Fruit fly (Drosophila melanogaster) whole organism, wandering third instar larva: Measurements from ENCODE around the gene CG5646.

Experiments used
- CG32264 ChIP-seq: fragments of 200-800 bp; sonication (Bioruptor generic); optimal IDR thresholded peaks from 2 replicates; lab custom pipeline; 2016; ENCODE audit warnings: missing biosample characterization, missing genetic modification characterization
- CG9705 ChIP-seq: fragments of 200-800 bp; sonication (Bioruptor generic); optimal IDR thresholded peaks from 2 replicates; lab custom pipeline; 2018; ENCODE audit warnings: missing biosample characterization, mild to moderate bottlenecking, missing genetic modification characterization
- CrebA ChIP-seq: fragments of 200-800 bp; sonication (Bioruptor generic); optimal IDR thresholded peaks from 2 replicates; lab custom pipeline; 2016; ENCODE audit warnings: missing biosample characterization, mild to moderate bottlenecking, missing genetic modification characterization, borderline replicate concordance
- Dfd ChIP-seq: fragments of >200 bp; optimal IDR thresholded peaks from 2 replicates; lab custom pipeline; 2017; ENCODE audit warnings: missing biosample characterization, missing genetic modification characterization
- Dif ChIP-seq: fragments of 200-275, 200-300 bp; sonication (Bioruptor generic); optimal IDR thresholded peaks from 2 replicates; lab custom pipeline; 2018; ENCODE audit warnings: missing biosample characterization, missing genetic modification characterization; ENCODE audit not compliant: partially characterized antibody
- GATAd ChIP-seq: sonication (Bioruptor generic); optimal IDR thresholded peaks from 2 replicates; lab custom pipeline; 2016; ENCODE audit warnings: missing biosample characterization, missing genetic modification characterization
- HLH106 ChIP-seq: fragments of 200-800 bp; optimal IDR thresholded peaks from 3 replicates; lab custom pipeline; 2019; ENCODE audit warnings: missing biosample characterization, mild to moderate bottlenecking, missing genetic modification characterization, moderate library complexity
- Hnf4 ChIP-seq: fragments of 200-800 bp; sonication (Bioruptor generic); optimal IDR thresholded peaks from 2 replicates; lab custom pipeline; 2016; ENCODE audit warnings: missing biosample characterization, mild to moderate bottlenecking, missing genetic modification characterization
- Hr78 ChIP-seq: fragments of >200 bp; optimal IDR thresholded peaks from 2 replicates; lab custom pipeline; 2017; ENCODE audit warnings: missing biosample characterization, missing genetic modification characterization
- Hr83 ChIP-seq: fragments of 200-300 bp; sonication (Bioruptor generic); optimal IDR thresholded peaks from 2 replicates; lab custom pipeline; 2016; ENCODE audit warnings: missing biosample characterization, mild to moderate bottlenecking, missing genetic modification characterization, moderate library complexity; ENCODE audit not compliant: poor library complexity, severe bottlenecking
- Jra ChIP-seq: sonication (Bioruptor generic); optimal IDR thresholded peaks from 2 replicates; lab custom pipeline; 2016; ENCODE audit warnings: missing biosample characterization, missing genetic modification characterization
- Mio ChIP-seq: sonication (Bioruptor generic); optimal IDR thresholded peaks from 2 replicates; lab custom pipeline; 2016; ENCODE audit warnings: missing biosample characterization, missing genetic modification characterization
- Myc ChIP-seq: fragments of >200 bp; optimal IDR thresholded peaks from 2 replicates; lab custom pipeline; 2017
- OdsH ChIP-seq: fragments of 200-800 bp; sonication (Bioruptor generic); optimal IDR thresholded peaks from 2 replicates; lab custom pipeline; 2016; ENCODE audit warnings: missing biosample characterization, mild to moderate bottlenecking, missing genetic modification characterization
- Sp1 ChIP-seq: fragments of 200-800 bp; sonication (Bioruptor generic); optimal IDR thresholded peaks from 3 replicates; lab custom pipeline; 2019; ENCODE audit warnings: missing biosample characterization, mild to moderate bottlenecking, missing genetic modification characterization, moderate library complexity
- Vsx2 ChIP-seq: fragments of 200-300, 225-300 bp; sonication (Bioruptor generic); optimal IDR thresholded peaks from 2 replicates; lab custom pipeline; 2018; ENCODE audit warnings: missing biosample characterization, missing genetic modification characterization; ENCODE audit not compliant: partially characterized antibody
- br ChIP-seq: fragments of 200-800 bp; sonication (Bioruptor generic); optimal IDR thresholded peaks from 2 replicates; lab custom pipeline; 2016; ENCODE audit warnings: missing biosample characterization, missing genetic modification characterization
- brk ChIP-seq: fragments of 200-800 bp; sonication (Bioruptor generic); optimal IDR thresholded peaks from 2 replicates; lab custom pipeline; 2016; ENCODE audit warnings: missing biosample characterization, mild to moderate bottlenecking, missing genetic modification characterization
- dl ChIP-seq, 2 experiments: fragments of 175-275, 200-275 bp in 1 of 2; fragments of 200-275 bp in 1 of 2; sonication (Bioruptor generic); optimal IDR thresholded peaks; lab custom pipeline; 2018; ENCODE audit warnings: mild to moderate bottlenecking in 2 of 2, missing biosample characterization in 2 of 2, missing genetic modification characterization in 2 of 2, moderate library complexity in 2 of 2; ENCODE audit not compliant: partially characterized antibody in 2 of 2, insufficient read depth in 1 of 2
- dmrt93B ChIP-seq: fragments of 200-800 bp; sonication (Bioruptor generic); optimal IDR thresholded peaks from 2 replicates; lab custom pipeline; 2018; ENCODE audit warnings: missing biosample characterization, mild to moderate bottlenecking, missing genetic modification characterization
- dsf ChIP-seq: sonication (Bioruptor generic); optimal IDR thresholded peaks from 2 replicates; lab custom pipeline; 2016; ENCODE audit warnings: missing biosample characterization, missing genetic modification characterization, borderline replicate concordance
- ey ChIP-seq: fragments of 200-800 bp; sonication (Bioruptor generic); optimal IDR thresholded peaks from 2 replicates; lab custom pipeline; 2016; ENCODE audit warnings: missing biosample characterization, missing genetic modification characterization
- foxo ChIP-seq, 2 experiments: fragments of 200-800 bp; sonication (Bioruptor generic); optimal IDR thresholded peaks; 2 replicates in 1 of 2; 3 replicates in 1 of 2; lab custom pipeline; 2016 to 2017; ENCODE audit warnings: missing biosample characterization in 2 of 2, missing genetic modification characterization in 2 of 2
- h ChIP-seq: fragments of 200-800 bp; sonication (Bioruptor generic); optimal IDR thresholded peaks from 3 replicates; lab custom pipeline; 2016; ENCODE audit warnings: missing biosample characterization, mild to moderate bottlenecking, missing genetic modification characterization
- jim ChIP-seq: fragments of 175-275, 200-325 bp; sonication (Bioruptor generic); optimal IDR thresholded peaks from 2 replicates; lab custom pipeline; 2016; ENCODE audit warnings: missing biosample characterization, mild to moderate bottlenecking, missing genetic modification characterization
- lola ChIP-seq: fragments of >200 bp; optimal IDR thresholded peaks from 2 replicates; lab custom pipeline; 2017; ENCODE audit warnings: missing biosample characterization, missing genetic modification characterization
- pan ChIP-seq: fragments of >200 bp; optimal IDR thresholded peaks from 2 replicates; lab custom pipeline; 2017
- psq ChIP-seq: fragments of 200-800 bp; sonication (Bioruptor generic); optimal IDR thresholded peaks from 3 replicates; lab custom pipeline; 2017; ENCODE audit warnings: missing biosample characterization, mild to moderate bottlenecking, missing genetic modification characterization, moderate library complexity
- rgr ChIP-seq: fragments of 200-800 bp; sonication (Bioruptor generic); optimal IDR thresholded peaks from 3 replicates; lab custom pipeline; 2016; ENCODE audit warnings: missing biosample characterization, mild to moderate bottlenecking, missing genetic modification characterization
- sv ChIP-seq: fragments of 200-800 bp; sonication (Bioruptor generic); optimal IDR thresholded peaks from 3 replicates; lab custom pipeline; 2016; ENCODE audit warnings: missing biosample characterization, missing genetic modification characterization
- woc ChIP-seq: sonication (Bioruptor generic); optimal IDR thresholded peaks from 2 replicates; lab custom pipeline; 2016; ENCODE audit warnings: missing biosample characterization, mild to moderate bottlenecking, missing genetic modification characterization

The CG5646 gene

DNA sequence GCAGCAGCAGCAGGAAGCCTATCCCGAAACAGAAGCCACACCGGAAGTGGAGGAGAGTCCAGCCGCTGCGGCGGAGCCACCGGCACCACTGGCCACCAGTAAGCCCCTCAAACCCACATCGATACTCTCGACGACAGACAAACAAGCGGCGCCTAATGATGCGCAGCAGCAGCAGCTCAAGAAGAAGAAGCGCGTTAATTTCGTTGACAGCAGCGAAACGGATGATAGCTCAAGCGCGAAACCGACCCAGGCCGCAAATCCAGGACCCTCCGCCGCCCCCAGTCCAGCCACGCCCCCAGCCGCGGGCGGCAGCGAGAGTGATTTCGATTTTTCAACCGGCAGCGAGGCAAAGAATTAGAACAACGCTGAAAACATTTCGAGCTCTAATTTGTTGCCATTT lies 27.9 kb downstream of the CG5646 start:
- TF ChIP-seq dl (GFP tag; optimal IDR thresholded peaks at IDR 0.05; lab: Kevin White, UChicago; ENCODE audit: insufficient read depth in 1 of 2, partially characterized antibody in 2 of 2) (no peak), Dfd (GFP tag; lab: Kevin White, UChicago) (peak; percentile 93), foxo (GFP tag; optimal IDR thresholded peaks at IDR 0.05; lab: Kevin White, UChicago) (no peak)

DNA sequence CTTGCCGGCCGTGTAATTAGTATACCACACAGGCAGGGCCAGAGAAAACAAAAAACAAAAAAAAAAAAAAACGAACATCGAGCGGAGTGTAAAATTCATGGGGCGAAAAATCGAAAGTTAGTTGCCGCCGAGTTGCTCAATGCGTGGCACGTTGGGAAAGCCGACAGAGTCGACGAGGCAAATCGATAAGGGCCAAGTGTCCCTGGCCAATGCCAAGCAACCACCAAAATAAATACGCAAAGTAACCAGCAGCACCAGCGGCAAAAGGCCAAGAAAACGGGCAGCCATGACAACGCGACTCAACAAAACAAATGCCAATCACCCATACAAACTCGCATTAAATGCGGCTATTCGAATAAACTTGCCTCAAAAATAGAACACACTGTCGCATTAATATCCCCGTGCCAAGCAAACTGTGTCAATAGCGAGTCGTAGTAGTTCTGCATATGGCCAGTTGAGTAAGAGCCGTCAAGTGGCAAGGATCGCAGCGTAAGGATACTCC lies 40.7 kb downstream of the CG5646 start, which contains the start of gene CG12885:
Gene CG12885, plus strand, starts transcription at position 452 of the 502 bp plus-strand sequence.
- TF ChIP-seq Sp1 (GFP tag; lab: Kevin White, UChicago): no peak
- TF ChIP-seq lola: no peak
- TF ChIP-seq Mio (GFP tag; lab: Kevin White, UChicago): no peak
- no peak for TF ChIP-seq woc
- TF ChIP-seq Jra (GFP tag; lab: Kevin White, UChicago): no peak
- no peak for TF ChIP-seq rgr (GFP tag; lab: Kevin White, UChicago)
- no peak for TF ChIP-seq Hnf4 (GFP tag; lab: Kevin White, UChicago)
- no peak for TF ChIP-seq dl (GFP tag; optimal IDR thresholded peaks at IDR 0.05; lab: Kevin White, UChicago; ENCODE audit: insufficient read depth in 1 of 2, partially characterized antibody in 2 of 2)
- no peak for TF ChIP-seq psq
- TF ChIP-seq Vsx2 (GFP tag; lab: Kevin White, UChicago): no peak
- TF ChIP-seq jim: no peak
- no peak for TF ChIP-seq Hr78 (GFP tag; lab: Kevin White, UChicago)
- TF ChIP-seq Dif (GFP tag; lab: Kevin White, UChicago): no peak
- no peak for TF ChIP-seq pan
- TF ChIP-seq HLH106 (tag; lab: Kevin White, UChicago): no peak
- TF ChIP-seq brk (GFP tag; lab: Kevin White, UChicago): no peak

- no peak for TF ChIP-seq Dif (GFP tag; lab: Kevin White, UChicago)
- no peak for TF ChIP-seq sv (GFP tag; lab: Kevin White, UChicago)
- TF ChIP-seq dsf (GFP tag; lab: Kevin White, UChicago): no peak
- no peak for TF ChIP-seq jim
- TF ChIP-seq ey (GFP tag; lab: Kevin White, UChicago): no peak
- TF ChIP-seq CrebA: no peak
- TF ChIP-seq Vsx2 (GFP tag; lab: Kevin White, UChicago): no peak
- no peak for TF ChIP-seq GATAd (GFP tag; lab: Kevin White, UChicago)
- TF ChIP-seq Hr83 (GFP tag; lab: Kevin White, UChicago): no peak
- no peak for TF ChIP-seq CG9705
- no peak for TF ChIP-seq psq
- TF ChIP-seq br (GFP tag; lab: Kevin White, UChicago): no peak
Observed at dm6 chr3R:27519879-27520278, 41.2 kb downstream of the CG5646 start.

DNA sequence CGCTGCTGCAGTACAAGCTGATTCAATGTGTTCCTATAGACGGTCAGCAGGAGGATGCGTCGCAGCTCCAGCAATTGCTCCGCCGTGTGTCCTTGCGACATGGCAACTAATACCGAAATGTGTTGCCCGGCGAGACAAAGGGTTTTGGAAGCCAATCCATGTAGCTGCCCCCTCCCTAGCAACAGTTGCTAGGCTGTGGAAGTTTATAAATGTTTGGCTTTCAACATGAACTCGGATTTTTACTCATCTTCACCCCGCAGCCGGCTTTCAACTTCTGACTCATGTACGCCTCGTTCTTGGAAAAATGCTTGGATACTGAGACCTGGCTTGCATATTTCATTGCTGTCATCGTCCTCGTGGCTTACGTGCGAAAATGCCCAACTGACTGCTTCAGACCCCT lies 44.0 kb downstream of the CG5646 start, which contains the start of gene CG13972:
Gene CG13972, minus strand, starts transcription at position 101 of the 400 bp plus-strand sequence.
- no peak for TF ChIP-seq dl (GFP tag; optimal IDR thresholded peaks at IDR 0.05; lab: Kevin White, UChicago; ENCODE audit: insufficient read depth in 1 of 2, partially characterized antibody in 2 of 2)
- TF ChIP-seq dsf (GFP tag; lab: Kevin White, UChicago): no peak
- no peak for TF ChIP-seq h (GFP tag; lab: Kevin White, UChicago)
- TF ChIP-seq Dfd (GFP tag; lab: Kevin White, UChicago): no peak
- TF ChIP-seq OdsH (GFP tag; lab: Kevin White, UChicago): no peak
- TF ChIP-seq CG9705: no peak
- TF ChIP-seq GATAd (GFP tag; lab: Kevin White, UChicago): no peak
- no peak for TF ChIP-seq ey (GFP tag; lab: Kevin White, UChicago)
- no peak for TF ChIP-seq HLH106 (tag; lab: Kevin White, UChicago)
- TF ChIP-seq pan: no peak
- TF ChIP-seq br (GFP tag; lab: Kevin White, UChicago): no peak
- no peak for TF ChIP-seq Jra (GFP tag; lab: Kevin White, UChicago)
- TF ChIP-seq CG32264 (GFP tag; lab: Kevin White, UChicago): no peak
- TF ChIP-seq Myc: no peak
- TF ChIP-seq CrebA: no peak
- no peak for TF ChIP-seq dmrt93B (GFP tag; lab: Kevin White, UChicago)
- TF ChIP-seq Vsx2 (GFP tag; lab: Kevin White, UChicago): no peak
- TF ChIP-seq Mio (GFP tag; lab: Kevin White, UChicago): no peak
